Worm (Caenorhabditis elegans) whole organism, young adult: ENCODE results near the gene C09G9.1.
A peak's percentile ranks its signal among the peaks of the same experiment; 100 is the strongest.

Experiments used
- B0336.3 ChIP-seq: fragments of 200-800 bp; sonication (Bioruptor generic); IDR thresholded peaks from 2 replicates; pipeline ENCODE4 v1.3.6; 2022; ENCODE audit warnings: missing genetic modification characterization, missing compliant biosample characterization
- C06A6.2 ChIP-seq: fragments of 200-800 bp; sonication (Bioruptor generic); conservative IDR thresholded peaks from 2 replicates; pipeline ENCODE4 v1.3.6; 2022; ENCODE audit warnings: missing genetic modification characterization, missing compliant biosample characterization
- F22D6.2 ChIP-seq: sonication (generic microtip); optimal IDR thresholded peaks from 2 replicates; lab custom pipeline; 2016; ENCODE audit warnings: mild to moderate bottlenecking, missing genetic modification characterization, missing compliant biosample characterization
- F33H1.4 ChIP-seq: fragments of 200-800 bp; sonication (Bioruptor generic); IDR thresholded peaks from 2 replicates; pipeline ENCODE4 v1.3.6; 2022; ENCODE audit warnings: missing genetic modification reagents, missing genetic modification characterization, missing compliant biosample characterization
- Y53G8AR.9 ChIP-seq: fragments of 200-800 bp; sonication (Bioruptor generic); conservative IDR thresholded peaks from 2 replicates; pipeline ENCODE4 v1.3.6; 2022; ENCODE audit warnings: missing genetic modification reagents, missing genetic modification characterization, missing compliant biosample characterization
- Y56A3A.18 ChIP-seq: fragments of 200-800 bp; sonication (Bioruptor generic); IDR thresholded peaks from 2 replicates; pipeline ENCODE4 v1.3.6; 2022; ENCODE audit warnings: missing genetic modification reagents, missing genetic modification characterization, missing compliant biosample characterization
- ZK185.1 ChIP-seq: sonication (generic microtip); optimal IDR thresholded peaks from 2 replicates; lab custom pipeline; 2016; ENCODE audit warnings: mild to moderate bottlenecking, missing genetic modification characterization, missing compliant biosample characterization; ENCODE audit not compliant: poor library complexity, severe bottlenecking
- ama-1 ChIP-seq, 3 experiments: fragments of 150-350 bp in 1 of 3; sonication (generic microtip) in 2 of 3; optimal IDR thresholded peaks; 2 replicates each; lab custom pipeline; 2014 to 2018; ENCODE audit warnings: missing biosample characterization in 2 of 3, missing genetic modification characterization in 2 of 3, missing genetic modification reagents in 2 of 3
- attf-3 ChIP-seq: fragments of 200-800 bp; sonication (Bioruptor generic); conservative IDR thresholded peaks from 2 replicates; pipeline ENCODE4 v1.3.6; 2022; ENCODE audit warnings: missing genetic modification reagents, missing genetic modification characterization, missing compliant biosample characterization
- attf-5 ChIP-seq: fragments of 200-800 bp; sonication (Bioruptor generic); optimal IDR thresholded peaks from 2 replicates; lab custom pipeline; 2018; ENCODE audit warnings: mild to moderate bottlenecking, missing genetic modification characterization, missing compliant biosample characterization
- bed-1 ChIP-seq: fragments of 200-800 bp; sonication (Bioruptor generic); IDR thresholded peaks from 2 replicates; pipeline ENCODE4 v1.3.6; 2022; ENCODE audit warnings: missing genetic modification reagents, missing genetic modification characterization, missing compliant biosample characterization
- ceh-100 ChIP-seq: fragments of 200-800 bp; sonication (Bioruptor generic); IDR thresholded peaks from 2 replicates; pipeline ENCODE4 v1.3.6; 2022; ENCODE audit warnings: missing genetic modification reagents, missing genetic modification characterization, missing compliant biosample characterization
- ceh-40 ChIP-seq: fragments of 200-800 bp; sonication (Bioruptor generic); IDR thresholded peaks from 2 replicates; pipeline ENCODE4 v1.3.6; 2022; ENCODE audit warnings: missing genetic modification characterization, missing compliant biosample characterization
- dox-1 ChIP-seq: fragments of 200-800 bp; sonication (Bioruptor generic); IDR thresholded peaks from 2 replicates; pipeline ENCODE4 v1.3.6; 2022; ENCODE audit warnings: missing genetic modification reagents, missing genetic modification characterization, missing compliant biosample characterization
- dpff-1 ChIP-seq: sonication (generic microtip); optimal IDR thresholded peaks from 2 replicates; lab custom pipeline; 2017; ENCODE audit warnings: mild to moderate bottlenecking, missing genetic modification characterization, missing compliant biosample characterization
- dpl-1 ChIP-seq: fragments of 150-350 bp; optimal IDR thresholded peaks from 2 replicates; lab custom pipeline; 2014; ENCODE audit warnings: missing biosample characterization, missing genetic modification reagents, missing genetic modification characterization
- efl-1 ChIP-seq: fragments of 150-350 bp; optimal IDR thresholded peaks from 2 replicates; lab custom pipeline; 2014; ENCODE audit warnings: missing biosample characterization, missing genetic modification reagents, missing genetic modification characterization
- egl-18 ChIP-seq: fragments of 200-800 bp; sonication (Bioruptor generic); IDR thresholded peaks from 2 replicates; pipeline ENCODE4 v1.3.6; 2022; ENCODE audit warnings: missing genetic modification reagents, missing genetic modification characterization, missing compliant biosample characterization
- egl-44 ChIP-seq: fragments of 200-800 bp; sonication (Bioruptor generic); IDR thresholded peaks from 2 replicates; pipeline ENCODE4 v1.3.6; 2022; ENCODE audit warnings: missing genetic modification reagents, missing genetic modification characterization, missing compliant biosample characterization
- hmg-1.2 ChIP-seq: fragments of 200-800 bp; sonication (Bioruptor generic); IDR thresholded peaks from 2 replicates; pipeline ENCODE4 v1.3.6; 2022; ENCODE audit warnings: missing genetic modification reagents, missing genetic modification characterization, missing compliant biosample characterization
- hsf-1 ChIP-seq: fragments of 200-800 bp; sonication (Bioruptor generic); IDR thresholded peaks from 2 replicates; pipeline ENCODE4 v1.3.6; 2022; ENCODE audit warnings: missing genetic modification reagents, missing genetic modification characterization, missing compliant biosample characterization
- let-607 ChIP-seq, 2 experiments: fragments of 200-800 bp in 1 of 2; sonication (Bioruptor generic) in 1 of 2; sonication (generic microtip) in 1 of 2; optimal IDR thresholded peaks; 2 replicates each; lab custom pipeline; 2016 to 2018; ENCODE audit warnings: mild to moderate bottlenecking in 2 of 2, missing compliant biosample characterization in 2 of 2, missing genetic modification characterization in 2 of 2, moderate library complexity in 2 of 2, missing genotype in 1 of 2
- lin-26 ChIP-seq: fragments of 200-800 bp; sonication (Bioruptor generic); IDR thresholded peaks from 2 replicates; pipeline ENCODE4 v1.3.6; 2022; ENCODE audit warnings: missing genetic modification reagents, missing genetic modification characterization, missing compliant biosample characterization
- lin-35 ChIP-seq, 3 experiments: fragments of 150-350 bp in 2 of 3; sonication (generic microtip) in 1 of 3; optimal IDR thresholded peaks; 2 replicates each; lab custom pipeline; 2014 to 2018; ENCODE audit warnings: missing biosample characterization in 3 of 3, missing genetic modification characterization in 3 of 3, missing genetic modification reagents in 3 of 3
- lin-40 ChIP-seq: sonication (generic microtip); optimal IDR thresholded peaks from 2 replicates; lab custom pipeline; 2016; ENCODE audit warnings: missing genetic modification characterization, mild to moderate bottlenecking, missing compliant biosample characterization, missing genotype, missing genetic modification reagents
- lin-54 ChIP-seq: fragments of 200-800 bp; sonication (Bioruptor generic); optimal IDR thresholded peaks from 2 replicates; lab custom pipeline; 2018; ENCODE audit warnings: mild to moderate bottlenecking, missing genetic modification characterization, missing compliant biosample characterization
- madf-3 ChIP-seq: fragments of 200-800 bp; sonication (Bioruptor generic); IDR thresholded peaks from 2 replicates; pipeline ENCODE4 v1.3.6; 2022; ENCODE audit warnings: missing genetic modification reagents, missing genetic modification characterization, missing compliant biosample characterization
- madf-6 ChIP-seq: fragments of 200-800 bp; sonication (Bioruptor generic); IDR thresholded peaks from 2 replicates; pipeline ENCODE4 v1.3.6; 2022; ENCODE audit warnings: missing genetic modification reagents, missing genetic modification characterization, missing compliant biosample characterization
- nhr-27 ChIP-seq: fragments of 200-800 bp; sonication (Bioruptor generic); optimal IDR thresholded peaks from 2 replicates; lab custom pipeline; 2018; ENCODE audit warnings: mild to moderate bottlenecking, missing genetic modification characterization, moderate library complexity, missing compliant biosample characterization
- nhr-80 ChIP-seq: sonication (generic microtip); optimal IDR thresholded peaks from 2 replicates; lab custom pipeline; 2016; ENCODE audit warnings: missing genetic modification characterization, missing compliant biosample characterization
- pha-4 ChIP-seq: fragments of 150-350 bp; sonication (generic microtip); optimal IDR thresholded peaks from 2 replicates; lab custom pipeline; 2014; ENCODE audit warnings: missing biosample characterization, missing genetic modification reagents, missing genetic modification characterization
- rec-8 ChIP-seq, 2 experiments: sonication (generic microtip); optimal IDR thresholded peaks; 2 replicates each; lab custom pipeline; 2016; ENCODE audit warnings: mild to moderate bottlenecking in 2 of 2, missing genetic modification characterization in 2 of 2, missing genetic modification reagents in 2 of 2, missing genotype in 2 of 2, missing biosample characterization in 1 of 2, missing compliant biosample characterization in 1 of 2, moderate library complexity in 1 of 2
- repo-1 ChIP-seq: sonication (generic microtip); optimal IDR thresholded peaks from 2 replicates; lab custom pipeline; 2017; ENCODE audit warnings: mild to moderate bottlenecking, missing genetic modification characterization, missing compliant biosample characterization
- snpc-3.4 ChIP-seq: sonication (generic microtip); optimal IDR thresholded peaks from 2 replicates; lab custom pipeline; 2017; ENCODE audit warnings: missing genetic modification characterization, mild to moderate bottlenecking, missing compliant biosample characterization, antibody characterized with exemption, moderate library complexity, missing genotype, missing genetic modification reagents
- tbp1 ChIP-seq: fragments of 200-800 bp; sonication (Bioruptor generic); optimal IDR thresholded peaks from 2 replicates; lab custom pipeline; 2018; ENCODE audit warnings: mild to moderate bottlenecking, missing genetic modification characterization, missing compliant biosample characterization
- zim-3 ChIP-seq: sonication (generic microtip); optimal IDR thresholded peaks from 2 replicates; lab custom pipeline; 2017; ENCODE audit warnings: mild to moderate bottlenecking, missing genetic modification characterization, moderate library complexity, missing compliant biosample characterization
- ztf-18 ChIP-seq: sonication (generic microtip); optimal IDR thresholded peaks from 2 replicates; lab custom pipeline; 2016; ENCODE audit warnings: missing genotype, mild to moderate bottlenecking, missing genetic modification characterization, missing compliant biosample characterization

Gene C09G9.1

ce11 chrIV:8845922-8846321 is 19.4 kb downstream of the C09G9.1 start:
- no peak for TF ChIP-seq ceh-100 (GFP tag; lab: Robert Waterston, UW)
- peak; percentile 68 for TF ChIP-seq nhr-80 (tag; lab: Kevin White, UChicago)

ce11 chrIV:8844457-8844856 is 20.8 kb downstream of the C09G9.1 start, which contains the start of gene T11B7.2:
T11B7.2 (minus strand) TSS chrIV:8844557.
- TF ChIP-seq ceh-40 (GFP tag; lab: Robert Waterston, UW) (no peak), hsf-1 (GFP tag; lab: Robert Waterston, UW) (no peak)
- TF ChIP-seq, all 124 proteins: peak for 0

- TF ChIP-seq ZK185.1 (tag; lab: Kevin White, UChicago) (no peak), repo-1 (tag; lab: Kevin White, UChicago) (no peak), pha-4 (tag; lab: Kevin White, UChicago) (no peak), nhr-27 (tag; lab: Kevin White, UChicago) (no peak), F33H1.4 (GFP tag; lab: Robert Waterston, UW) (no peak), C06A6.2 (GFP tag; lab: Robert Waterston, UW) (no peak), madf-6 (no peak), dpl-1 (GFP tag; lab: Kevin White, UChicago) (no peak), Y56A3A.18 (GFP tag; lab: Robert Waterston, UW) (no peak), lin-35 (GFP tag; optimal IDR thresholded peaks at IDR 0.05; lab: Kevin White, UChicago) (no peak), lin-54 (no peak), Y53G8AR.9 (no peak), let-607 (tag; optimal IDR thresholded peaks at IDR 0.05; lab: Kevin White, UChicago) (no peak), zim-3 (tag; lab: Kevin White, UChicago) (no peak), ama-1 (optimal IDR thresholded peaks at IDR 0.05; lab: Kevin White, UChicago) (no peak), ama-1 (GFP tag; optimal IDR thresholded peaks at IDR 0.05; lab: Kevin White, UChicago) (no peak), egl-18 (GFP tag; lab: Robert Waterston, UW) (no peak)
- TF ChIP-seq, all 124 proteins: peak for 0
Observed at ce11 chrIV:8840161-8840765, 25.0 kb downstream of the C09G9.1 start, which contains the start of the genes T28C6.11 and T11B7.1. T28C6.11 (minus strand) TSS chrIV:8840261. T11B7.1 (plus strand) TSS chrIV:8840715.

ce11 chrIV:8830591-8830990 is 34.7 kb downstream of the C09G9.1 start, which contains the start of gene T28C6.8:
T28C6.8 (minus strand) TSS chrIV:8830727.
- TF ChIP-seq nhr-80 (tag; lab: Kevin White, UChicago) (peak; percentile 92), hmg-1.2 (GFP tag; lab: Robert Waterston, UW) (peak; percentile 43; the same call in 1 of the 2 replicates), let-607 (tag; optimal IDR thresholded peaks at IDR 0.05; lab: Kevin White, UChicago) (peak; percentile 19 to 45), egl-44 (no peak), bed-1 (GFP tag; lab: Robert Waterston, UW) (no peak), F22D6.2 (tag; lab: Kevin White, UChicago) (no peak), lin-54 (peak; percentile 11), attf-5 (GFP tag; lab: Kevin White, UChicago) (peak; percentile 71), dox-1 (GFP tag; lab: Robert Waterston, UW) (peak; percentile 70), lin-26 (GFP tag; lab: Robert Waterston, UW) (0 out of 2 replicates have a peak, but pooled peaks have one; percentile 31), tbp1 (GFP tag; lab: Kevin White, UChicago) (peak; percentile 22), B0336.3 (0 out of 2 replicates have a peak, but pooled peaks have one; percentile 26)

ce11 chrIV:8827500-8827899 is 37.8 kb downstream of the C09G9.1 start, which contains the start of gene T28C6.7:
T28C6.7 (plus strand) TSS chrIV:8827800.
- no peak for TF ChIP-seq B0336.3
- no peak for TF ChIP-seq repo-1 (tag; lab: Kevin White, UChicago)
- TF ChIP-seq lin-40 (tag; lab: Kevin White, UChicago): no peak
- TF ChIP-seq hsf-1 (GFP tag; lab: Robert Waterston, UW): no peak
- TF ChIP-seq snpc-3.4 (tag; lab: Kevin White, UChicago): no peak
- no peak for TF ChIP-seq efl-1
- no peak for TF ChIP-seq bed-1 (GFP tag; lab: Robert Waterston, UW)
- TF ChIP-seq ztf-18 (tag; lab: Kevin White, UChicago): no peak
- no peak for TF ChIP-seq attf-3
- no peak for TF ChIP-seq dpff-1
- no peak for TF ChIP-seq attf-5 (GFP tag; lab: Kevin White, UChicago)
- TF ChIP-seq madf-3 (GFP tag; lab: Robert Waterston, UW): no peak
- TF ChIP-seq rec-8 (tag; optimal IDR thresholded peaks at IDR 0.05; lab: Kevin White, UChicago): no peak
- TF ChIP-seq, all 124 proteins: peak for 0
